Fruit fly (Drosophila melanogaster) whole organism, pupa: Measurements from ENCODE around the gene Bx.

Source experiments
- CG17806 ChIP-seq: fragments of 200-800 bp; sonication (Bioruptor generic); optimal IDR thresholded peaks from 2 replicates; lab custom pipeline; 2018; ENCODE audit warnings: missing biosample characterization, mild to moderate bottlenecking, missing genetic modification characterization, moderate library complexity
- CG32121 ChIP-seq: fragments of 200-800 bp; sonication (Bioruptor generic); IDR thresholded peaks from 2 replicates; pipeline ENCODE4 v1.3.6; 2022; ENCODE audit warnings: missing biosample characterization, missing genetic modification characterization
- CG8301 ChIP-seq: fragments of 200-800 bp; sonication (Bioruptor generic); optimal IDR thresholded peaks from 2 replicates; lab custom pipeline; 2018; ENCODE audit warnings: missing biosample characterization, mild to moderate bottlenecking, missing genetic modification characterization
- Pif1B ChIP-seq: fragments of 200-800 bp; sonication (Bioruptor generic); optimal IDR thresholded peaks from 3 replicates; lab custom pipeline; 2016; ENCODE audit warnings: missing biosample characterization, missing genetic modification characterization

dm6 chrX:18617489-18617888 is 102.3 kb downstream of the Bx start, which contains the start of gene CG15040:
- TF ChIP-seq CG8301 (tag; lab: Kevin White, UChicago) (no peak), Pif1B (GFP tag; lab: Kevin White, UChicago) (no peak), CG17806 (tag; lab: Kevin White, UChicago) (no peak), CG32121 (GFP tag; lab: Robert Waterston, UW) (no peak)
